Fruit fly (Drosophila melanogaster): ENCODE data around the gene Ir68a.

Gene Ir68a

dm6 chr3L:11276020-11276419 lies 40.0 kb upstream of the Ir68a start (continued):
- no peak for TF ChIP-seq CG1603 (tag; optimal IDR thresholded peaks at IDR 0.05)
- no peak for TF ChIP-seq tio (GFP tag; optimal IDR thresholded peaks at IDR 0.05)
- TF ChIP-seq CG2889 (GFP tag; IDR thresholded peaks at IDR 0.05) = no peak
- TF ChIP-seq Sox100B (GFP tag; optimal IDR thresholded peaks at IDR 0.05) = no peak
- no peak for TF ChIP-seq CG1792 (GFP tag; optimal IDR thresholded peaks at IDR 0.05)
- TF ChIP-seq CG6254 (GFP tag; optimal IDR thresholded peaks at IDR 0.05) = no peak
- TF ChIP-seq CG9727 (GFP tag; optimal IDR thresholded peaks at IDR 0.05) = peak; percentile 18
- no peak for TF ChIP-seq pnt (GFP tag; optimal IDR thresholded peaks at IDR 0.05)
- no peak for TF ChIP-seq HLHmδ (GFP tag; optimal IDR thresholded peaks at IDR 0.05)
- peak; percentile 18 for TF ChIP-seq CG18619 (GFP tag; optimal IDR thresholded peaks at IDR 0.05)
- no peak for TF ChIP-seq BEAF-32 (GFP tag; optimal IDR thresholded peaks at IDR 0.05)
- no peak for TF ChIP-seq D19B (GFP tag; optimal IDR thresholded peaks at IDR 0.05)
- TF ChIP-seq CG3407 (GFP tag; optimal IDR thresholded peaks at IDR 0.05) = no peak
- no peak for TF ChIP-seq pros (GFP tag; optimal IDR thresholded peaks at IDR 0.05)
- TF ChIP-seq Oli (tag; optimal IDR thresholded peaks at IDR 0.05) = peak; percentile 9
- no peak for TF ChIP-seq ato (GFP tag; IDR thresholded peaks at IDR 0.05; ENCODE audit: partially characterized antibody)
- TF ChIP-seq CG2875 (GFP tag; optimal IDR thresholded peaks at IDR 0.05) = no peak
- TF ChIP-seq CG3995 (GFP tag; optimal IDR thresholded peaks at IDR 0.05) = no peak
- TF ChIP-seq danr (GFP tag; IDR thresholded peaks at IDR 0.05) = no peak
- TF ChIP-seq CG14441 (GFP tag; IDR thresholded peaks at IDR 0.05) = no peak
- TF ChIP-seq so (GFP tag; IDR thresholded peaks at IDR 0.05) = no peak
- no peak for TF ChIP-seq CG14667 (GFP tag; IDR thresholded peaks at IDR 0.05)
- no peak for TF ChIP-seq CG8765 (GFP tag; IDR thresholded peaks at IDR 0.05)
- no peak for TF ChIP-seq bcd (GFP tag; optimal IDR thresholded peaks at IDR 0.05)
- TF ChIP-seq CG30020 (tag; optimal IDR thresholded peaks at IDR 0.05) = no peak
- no peak for TF ChIP-seq Atf-2 (GFP tag; optimal IDR thresholded peaks at IDR 0.05)
- no peak for TF ChIP-seq CG13296 (GFP tag; optimal IDR thresholded peaks at IDR 0.05)
- no peak for TF ChIP-seq ci (GFP tag; IDR thresholded peaks at IDR 0.05)
- no peak for TF ChIP-seq prd (optimal IDR thresholded peaks at IDR 0.05)
- 0 out of 3 replicates have a peak, but pooled peaks have one; percentile 23 for TF ChIP-seq prd (GFP tag; IDR thresholded peaks at IDR 0.05)
- TF ChIP-seq CG17328 (GFP tag; IDR thresholded peaks at IDR 0.05) = no peak
- no peak for TF ChIP-seq ham (GFP tag; IDR thresholded peaks at IDR 0.05)
- no peak for TF ChIP-seq cad (GFP tag; optimal IDR thresholded peaks at IDR 0.05)
- TF ChIP-seq unpg (GFP tag; optimal IDR thresholded peaks at IDR 0.05) = peak; percentile 20
- TF ChIP-seq gcm (GFP tag; optimal IDR thresholded peaks at IDR 0.05) = no peak
- TF ChIP-seq CG12071 (GFP tag; optimal IDR thresholded peaks at IDR 0.05) = no peak
- TF ChIP-seq dm (GFP tag; optimal IDR thresholded peaks at IDR 0.05) = no peak
- no peak for TF ChIP-seq CG4282 (GFP tag; optimal IDR thresholded peaks at IDR 0.05)
- no peak for TF ChIP-seq CG16815 (GFP tag; optimal IDR thresholded peaks at IDR 0.05)
- no peak for TF ChIP-seq Blimp-1 (GFP tag; optimal IDR thresholded peaks at IDR 0.05)
- TF ChIP-seq kni (GFP tag; optimal IDR thresholded peaks at IDR 0.05) = no peak
- TF ChIP-seq lbe (GFP tag; optimal IDR thresholded peaks at IDR 0.05) = no peak
- TF ChIP-seq CG12659 (GFP tag; optimal IDR thresholded peaks at IDR 0.05) = no peak
- TF ChIP-seq CG13624 (GFP tag; optimal IDR thresholded peaks at IDR 0.05) = no peak
- no peak for TF ChIP-seq p53 (GFP tag; optimal IDR thresholded peaks at IDR 0.05)
- no peak for TF ChIP-seq CG8944 (GFP tag; optimal IDR thresholded peaks at IDR 0.05)
- TF ChIP-seq nmo (GFP tag; optimal IDR thresholded peaks at IDR 0.05) = no peak
- TF ChIP-seq her (GFP tag; optimal IDR thresholded peaks at IDR 0.05) = no peak
- no peak for TF ChIP-seq org-1 (GFP tag; optimal IDR thresholded peaks at IDR 0.05)
- no peak for TF ChIP-seq crol (GFP tag; IDR thresholded peaks at IDR 0.05)
- 0 out of 3 replicates have a peak, but pooled peaks have one; percentile 11 for TF ChIP-seq Aef1 (GFP tag; IDR thresholded peaks at IDR 0.05)
- TF ChIP-seq CG11560 (tag; IDR thresholded peaks at IDR 0.05) = no peak

Data from whole organism, embryonic.